Worm (Caenorhabditis elegans): Measurements from ENCODE around the gene sprr-2.

sprr-2 gene

ce11 chrX:14792315-14793197, 689 bp upstream of the sprr-2 start:
- TF ChIP-seq ztf-23 (GFP tag; IDR thresholded peaks at IDR 0.05) (no peak), klf-2 (GFP tag; conservative IDR thresholded peaks at IDR 0.05) (no peak), cog-1 (tag; optimal IDR thresholded peaks at IDR 0.05) (no peak), med-1 (GFP tag; optimal IDR thresholded peaks at IDR 0.05; ENCODE audit: insufficient read depth) (no peak), T22C8.4 (GFP tag; IDR thresholded peaks at IDR 0.05) (no peak), ref-1 (GFP tag; conservative IDR thresholded peaks at IDR 0.05) (no peak), ztf-29 (GFP tag; IDR thresholded peaks at IDR 0.05) (no peak), tab-1 (GFP tag; IDR thresholded peaks at IDR 0.05) (no peak), flt-1 (GFP tag; IDR thresholded peaks at IDR 0.05) (no peak)

ce11 chrX:14794170-14794569, 925 bp downstream of the sprr-2 start:
- TF ChIP-seq klf-2 (GFP tag; conservative IDR thresholded peaks at IDR 0.05) (no peak), flt-1 (GFP tag; IDR thresholded peaks at IDR 0.05) (no peak), cog-1 (tag; optimal IDR thresholded peaks at IDR 0.05) (no peak), ztf-23 (GFP tag; IDR thresholded peaks at IDR 0.05) (no peak), med-1 (GFP tag; optimal IDR thresholded peaks at IDR 0.05; ENCODE audit: insufficient read depth) (no peak), tab-1 (GFP tag; IDR thresholded peaks at IDR 0.05) (no peak), T22C8.4 (GFP tag; IDR thresholded peaks at IDR 0.05) (no peak), ref-1 (GFP tag; conservative IDR thresholded peaks at IDR 0.05) (no peak), ztf-29 (GFP tag; IDR thresholded peaks at IDR 0.05) (no peak)

ce11 chrX:14797405-14797804, 4.2 kb downstream of the sprr-2 start:
- TF ChIP-seq T22C8.4 (GFP tag; IDR thresholded peaks at IDR 0.05), result no peak
- no peak for TF ChIP-seq med-1 (GFP tag; optimal IDR thresholded peaks at IDR 0.05; ENCODE audit: insufficient read depth)
- no peak for TF ChIP-seq tab-1 (GFP tag; IDR thresholded peaks at IDR 0.05)
- TF ChIP-seq cog-1 (tag; optimal IDR thresholded peaks at IDR 0.05), result no peak
- no peak for TF ChIP-seq flt-1 (GFP tag; IDR thresholded peaks at IDR 0.05)
- no peak for TF ChIP-seq klf-2 (GFP tag; conservative IDR thresholded peaks at IDR 0.05)
- no peak for TF ChIP-seq ref-1 (GFP tag; conservative IDR thresholded peaks at IDR 0.05)
- no peak for TF ChIP-seq ztf-29 (GFP tag; IDR thresholded peaks at IDR 0.05)
- TF ChIP-seq ztf-23 (GFP tag; IDR thresholded peaks at IDR 0.05), result no peak

ce11 chrX:14804706-14805105, 11.5 kb downstream of the sprr-2 start:
- TF ChIP-seq ztf-29 (GFP tag; IDR thresholded peaks at IDR 0.05) (peak; percentile 84), tab-1 (GFP tag; IDR thresholded peaks at IDR 0.05) (peak; percentile 96), klf-2 (GFP tag; conservative IDR thresholded peaks at IDR 0.05) (peak; percentile 86), ref-1 (GFP tag; conservative IDR thresholded peaks at IDR 0.05) (peak; percentile 82), T22C8.4 (GFP tag; IDR thresholded peaks at IDR 0.05) (peak; percentile 76), ztf-23 (GFP tag; IDR thresholded peaks at IDR 0.05) (peak; percentile 88), cog-1 (tag; optimal IDR thresholded peaks at IDR 0.05) (peak; percentile 67), flt-1 (GFP tag; IDR thresholded peaks at IDR 0.05) (peak; percentile 95), med-1 (GFP tag; optimal IDR thresholded peaks at IDR 0.05; ENCODE audit: insufficient read depth) (peak; percentile 45)

- TF ChIP-seq klf-2 (GFP tag; conservative IDR thresholded peaks at IDR 0.05) (no peak), med-1 (GFP tag; optimal IDR thresholded peaks at IDR 0.05; ENCODE audit: insufficient read depth) (no peak), flt-1 (GFP tag; IDR thresholded peaks at IDR 0.05) (no peak), ztf-23 (GFP tag; IDR thresholded peaks at IDR 0.05) (no peak), T22C8.4 (GFP tag; IDR thresholded peaks at IDR 0.05) (no peak), cog-1 (tag; optimal IDR thresholded peaks at IDR 0.05) (no peak), ztf-29 (GFP tag; IDR thresholded peaks at IDR 0.05) (no peak), tab-1 (GFP tag; IDR thresholded peaks at IDR 0.05) (no peak)
Observed at ce11 chrX:14805746-14806145, 12.5 kb downstream of the sprr-2 start.

ce11 chrX:14806936-14807335, 13.7 kb downstream of the sprr-2 start, which contains the start of gene F42D1.4:
F42D1.4 (plus strand) TSS chrX:14807236.
- no peak for TF ChIP-seq T22C8.4 (GFP tag; IDR thresholded peaks at IDR 0.05)
- TF ChIP-seq cog-1 (tag; optimal IDR thresholded peaks at IDR 0.05), result no peak
- no peak for TF ChIP-seq ref-1 (GFP tag; conservative IDR thresholded peaks at IDR 0.05)
- no peak for TF ChIP-seq ztf-23 (GFP tag; IDR thresholded peaks at IDR 0.05)
- TF ChIP-seq klf-2 (GFP tag; conservative IDR thresholded peaks at IDR 0.05), result no peak
- no peak for TF ChIP-seq ztf-29 (GFP tag; IDR thresholded peaks at IDR 0.05)
- no peak for TF ChIP-seq med-1 (GFP tag; optimal IDR thresholded peaks at IDR 0.05; ENCODE audit: insufficient read depth)
- TF ChIP-seq tab-1 (GFP tag; IDR thresholded peaks at IDR 0.05), result no peak
- TF ChIP-seq flt-1 (GFP tag; IDR thresholded peaks at IDR 0.05), result no peak

- no peak for TF ChIP-seq klf-2 (GFP tag; conservative IDR thresholded peaks at IDR 0.05)
- no peak for TF ChIP-seq cog-1 (tag; optimal IDR thresholded peaks at IDR 0.05)
- no peak for TF ChIP-seq ref-1 (GFP tag; conservative IDR thresholded peaks at IDR 0.05)
- no peak for TF ChIP-seq ztf-29 (GFP tag; IDR thresholded peaks at IDR 0.05)
- no peak for TF ChIP-seq flt-1 (GFP tag; IDR thresholded peaks at IDR 0.05)
- TF ChIP-seq T22C8.4 (GFP tag; IDR thresholded peaks at IDR 0.05), result no peak
- no peak for TF ChIP-seq ztf-23 (GFP tag; IDR thresholded peaks at IDR 0.05)
- TF ChIP-seq tab-1 (GFP tag; IDR thresholded peaks at IDR 0.05), result no peak
- no peak for TF ChIP-seq med-1 (GFP tag; optimal IDR thresholded peaks at IDR 0.05; ENCODE audit: insufficient read depth)
Observed at ce11 chrX:14808796-14809195, 15.6 kb downstream of the sprr-2 start.

ce11 chrX:14809905-14810304, 16.7 kb downstream of the sprr-2 start:
- TF ChIP-seq T22C8.4 (GFP tag; IDR thresholded peaks at IDR 0.05), result no peak
- TF ChIP-seq med-1 (GFP tag; optimal IDR thresholded peaks at IDR 0.05; ENCODE audit: insufficient read depth), result no peak

ce11 chrX:14810718-14811117, 17.5 kb downstream of the sprr-2 start, which contains the start of gene atf-4:
atf-4 (minus strand) TSS chrX:14810810.
- TF ChIP-seq T22C8.4 (GFP tag; IDR thresholded peaks at IDR 0.05) (0 out of 2 replicates have a peak, but pooled peaks have one; percentile 46), ref-1 (GFP tag; conservative IDR thresholded peaks at IDR 0.05) (no peak)

- TF ChIP-seq ztf-29 (GFP tag; IDR thresholded peaks at IDR 0.05) (no peak), flt-1 (GFP tag; IDR thresholded peaks at IDR 0.05) (no peak), ztf-23 (GFP tag; IDR thresholded peaks at IDR 0.05) (no peak), med-1 (GFP tag; optimal IDR thresholded peaks at IDR 0.05; ENCODE audit: insufficient read depth) (no peak), ref-1 (GFP tag; conservative IDR thresholded peaks at IDR 0.05) (no peak), tab-1 (GFP tag; IDR thresholded peaks at IDR 0.05) (no peak)
Observed at ce11 chrX:14812061-14812460, 18.8 kb downstream of the sprr-2 start, which contains the start of gene T04C10.3. T04C10.3 (plus strand) TSS chrX:14812361.
